In genomic region chrX:9295518-9295917, dm6 we compare ENCODE assay signal across 1 fruit fly cellular context.
A peak's percentile ranks its signal among the peaks of the same experiment; 100 is the strongest.
TF ChIP-seq lines count a peak whose summit lies in the region.

No protein-coding gene starts in this region.

TF ChIP-seq in whole organism, embryonic, 481 proteins besides CTCF, POLR2A, EP300 and RAD21 (continued from another document and continues in another):
- TF ChIP-seq CG1233 (GFP tag; optimal IDR thresholded peaks at IDR 0.05; lab: Kevin White, UChicago): no peak
- no peak for TF ChIP-seq Hr78 (GFP tag; optimal IDR thresholded peaks at IDR 0.05; lab: Kevin White, UChicago)
- TF ChIP-seq fu2 (GFP tag; optimal IDR thresholded peaks at IDR 0.05; lab: Kevin White, UChicago): no peak
- TF ChIP-seq CG1647 (GFP tag; optimal IDR thresholded peaks at IDR 0.05; lab: Kevin White, UChicago): no peak
- no peak for TF ChIP-seq MBD-R2 (GFP tag; IDR thresholded peaks at IDR 0.05; lab: Robert Waterston, UW)
- TF ChIP-seq CG17186 (GFP tag; optimal IDR thresholded peaks at IDR 0.05; lab: Kevin White, UChicago): no peak
- no peak for TF ChIP-seq GATAe (GFP tag; conservative IDR thresholded peaks at IDR 0.05; lab: Robert Waterston, UW)
- peak; percentile 1 for TF ChIP-seq CG2875 (GFP tag; optimal IDR thresholded peaks at IDR 0.05; lab: Kevin White, UChicago)
- no peak for TF ChIP-seq lov (optimal IDR thresholded peaks at IDR 0.05; lab: Kevin White, UChicago)
- no peak for TF ChIP-seq lov (GFP tag; IDR thresholded peaks at IDR 0.05; lab: Robert Waterston, UW)
- TF ChIP-seq CG14050 (GFP tag; IDR thresholded peaks at IDR 0.05; lab: Robert Waterston, UW): no peak
- TF ChIP-seq CG10209 (GFP tag; optimal IDR thresholded peaks at IDR 0.05; lab: Kevin White, UChicago): no peak
- no peak for TF ChIP-seq HLH54F (GFP tag; optimal IDR thresholded peaks at IDR 0.05; lab: Kevin White, UChicago)
- no peak for TF ChIP-seq chn (GFP tag; optimal IDR thresholded peaks at IDR 0.05; lab: Kevin White, UChicago)
- TF ChIP-seq Fer2 (tag; optimal IDR thresholded peaks at IDR 0.05; lab: Kevin White, UChicago): no peak
- no peak for TF ChIP-seq Scr (GFP tag; IDR thresholded peaks at IDR 0.05; lab: Robert Waterston, UW; ENCODE audit: partially characterized antibody)
- TF ChIP-seq exex (tag; optimal IDR thresholded peaks at IDR 0.05; lab: Kevin White, UChicago): no peak
- TF ChIP-seq dimm (GFP tag; IDR thresholded peaks at IDR 0.05; lab: Robert Waterston, UW): no peak
- TF ChIP-seq sug (tag; optimal IDR thresholded peaks at IDR 0.05; lab: Kevin White, UChicago): no peak
- no peak for TF ChIP-seq bcd (GFP tag; optimal IDR thresholded peaks at IDR 0.05; lab: Kevin White, UChicago)
- TF ChIP-seq CG10274 (GFP tag; optimal IDR thresholded peaks at IDR 0.05; lab: Kevin White, UChicago): no peak
- TF ChIP-seq gcm2 (GFP tag; optimal IDR thresholded peaks at IDR 0.05; lab: Kevin White, UChicago): no peak
- no peak for TF ChIP-seq CG11456 (GFP tag; IDR thresholded peaks at IDR 0.05; lab: Robert Waterston, UW)
- TF ChIP-seq bowl (GFP tag; IDR thresholded peaks at IDR 0.05; lab: Robert Waterston, UW): no peak
- TF ChIP-seq CG7556 (GFP tag; optimal IDR thresholded peaks at IDR 0.05; lab: Kevin White, UChicago): no peak
- TF ChIP-seq slbo (GFP tag; IDR thresholded peaks at IDR 0.05; lab: Robert Waterston, UW): no peak
- no peak for TF ChIP-seq CG2116 (GFP tag; optimal IDR thresholded peaks at IDR 0.05; lab: Kevin White, UChicago)
- TF ChIP-seq ci (GFP tag; IDR thresholded peaks at IDR 0.05; lab: Robert Waterston, UW): peak; percentile 57; the same call in 1 of the 3 replicates
- TF ChIP-seq sisA (GFP tag; IDR thresholded peaks at IDR 0.05; lab: Robert Waterston, UW): peak; percentile 26; the same call in 1 of the 2 replicates
- TF ChIP-seq Adf1 (GFP tag; IDR thresholded peaks at IDR 0.05; lab: Robert Waterston, UW): no peak
- TF ChIP-seq YL-1 (GFP tag; optimal IDR thresholded peaks at IDR 0.05; lab: Kevin White, UChicago): no peak
- no peak for TF ChIP-seq CG8944 (GFP tag; optimal IDR thresholded peaks at IDR 0.05; lab: Kevin White, UChicago)
- TF ChIP-seq CG30431 (GFP tag; optimal IDR thresholded peaks at IDR 0.05; lab: Kevin White, UChicago): peak; percentile 14
- no peak for TF ChIP-seq Sry-δ (GFP tag; optimal IDR thresholded peaks at IDR 0.05; lab: Kevin White, UChicago)
- no peak for TF ChIP-seq btn (GFP tag; optimal IDR thresholded peaks at IDR 0.05; lab: Kevin White, UChicago)
- TF ChIP-seq repo (GFP tag; optimal IDR thresholded peaks at IDR 0.05; lab: Kevin White, UChicago): no peak
- TF ChIP-seq seq (GFP tag; IDR thresholded peaks at IDR 0.05; lab: Robert Waterston, UW): no peak
- TF ChIP-seq cwo (GFP tag; optimal IDR thresholded peaks at IDR 0.05; lab: Kevin White, UChicago): no peak
- TF ChIP-seq Hmr (GFP tag; optimal IDR thresholded peaks at IDR 0.05; lab: Kevin White, UChicago): no peak
- TF ChIP-seq CG4360 (GFP tag; IDR thresholded peaks at IDR 0.05; lab: Robert Waterston, UW): no peak
- peak; percentile 56; the same call in 1 of the 2 replicates for TF ChIP-seq CG17328 (GFP tag; IDR thresholded peaks at IDR 0.05; lab: Robert Waterston, UW)
- no peak for TF ChIP-seq CG31441 (GFP tag; IDR thresholded peaks at IDR 0.05; lab: Robert Waterston, UW)
- no peak for TF ChIP-seq Hey (tag; optimal IDR thresholded peaks at IDR 0.05; lab: Kevin White, UChicago)
- TF ChIP-seq MTF-1 (GFP tag; optimal IDR thresholded peaks at IDR 0.05; lab: Kevin White, UChicago; ENCODE audit: borderline replicate concordance): no peak
- TF ChIP-seq CG9932 (GFP tag; IDR thresholded peaks at IDR 0.05; lab: Robert Waterston, UW): no peak
- TF ChIP-seq peb (GFP tag; IDR thresholded peaks at IDR 0.05; lab: Robert Waterston, UW): no peak
- TF ChIP-seq pnt (GFP tag; optimal IDR thresholded peaks at IDR 0.05; lab: Kevin White, UChicago): peak; percentile 11
- TF ChIP-seq zen (tag; optimal IDR thresholded peaks at IDR 0.05; lab: Kevin White, UChicago): no peak
- peak; percentile 31 for TF ChIP-seq CG7839 (tag; optimal IDR thresholded peaks at IDR 0.05; lab: Kevin White, UChicago)
- no peak; the same call in 1 of the 2 replicates for TF ChIP-seq CG8765 (GFP tag; IDR thresholded peaks at IDR 0.05; lab: Robert Waterston, UW)
- TF ChIP-seq CG2202 (tag; optimal IDR thresholded peaks at IDR 0.05; lab: Kevin White, UChicago): no peak
- TF ChIP-seq dysf (GFP tag; IDR thresholded peaks at IDR 0.05; lab: Robert Waterston, UW): peak; percentile 46; the same call in 1 of the 3 replicates
- TF ChIP-seq az2 (GFP tag; optimal IDR thresholded peaks at IDR 0.05; lab: Kevin White, UChicago): peak; percentile 23
- TF ChIP-seq Sin3A (optimal IDR thresholded peaks at IDR 0.05; lab: Kevin White, UChicago): no peak
- no peak for TF ChIP-seq zfh2 (GFP tag; optimal IDR thresholded peaks at IDR 0.05; lab: Kevin White, UChicago)
- TF ChIP-seq Lhr (GFP tag; optimal IDR thresholded peaks at IDR 0.05; lab: Kevin White, UChicago): no peak
- TF ChIP-seq CG13123 (GFP tag; optimal IDR thresholded peaks at IDR 0.05; lab: Kevin White, UChicago): no peak
- TF ChIP-seq sob (GFP tag; IDR thresholded peaks at IDR 0.05; lab: Robert Waterston, UW): no peak
- TF ChIP-seq kah (GFP tag; optimal IDR thresholded peaks at IDR 0.05; lab: Kevin White, UChicago): no peak
- TF ChIP-seq CG2712 (tag; optimal IDR thresholded peaks at IDR 0.05; lab: Kevin White, UChicago): peak; percentile 57
- TF ChIP-seq CG8281 (tag; optimal IDR thresholded peaks at IDR 0.05; lab: Kevin White, UChicago): no peak
- TF ChIP-seq amos (GFP tag; IDR thresholded peaks at IDR 0.05; lab: Robert Waterston, UW; ENCODE audit: partially characterized antibody): no peak
- TF ChIP-seq vnd (GFP tag; IDR thresholded peaks at IDR 0.05; lab: Robert Waterston, UW; ENCODE audit: partially characterized antibody): no peak
- TF ChIP-seq yki (optimal IDR thresholded peaks at IDR 0.05; lab: Kevin White, UChicago): no peak
- TF ChIP-seq Fer3 (tag; optimal IDR thresholded peaks at IDR 0.05; lab: Kevin White, UChicago): no peak
- TF ChIP-seq ro (GFP tag; IDR thresholded peaks at IDR 0.05; lab: Robert Waterston, UW): no peak
- TF ChIP-seq lola (GFP tag; optimal IDR thresholded peaks at IDR 0.05; lab: Kevin White, UChicago): peak in 1 of 3 experiments; percentile 51
- peak; percentile 0 for TF ChIP-seq CoRest (tag; optimal IDR thresholded peaks at IDR 0.05; lab: Kevin White, UChicago)
- TF ChIP-seq gsb-n (tag; optimal IDR thresholded peaks at IDR 0.05; lab: Kevin White, UChicago): no peak
- TF ChIP-seq Nf-YA (GFP tag; IDR thresholded peaks at IDR 0.05; lab: Robert Waterston, UW): no peak
- no peak for TF ChIP-seq disco-r (GFP tag; optimal IDR thresholded peaks at IDR 0.05; lab: Kevin White, UChicago)
- peak; percentile 61 for TF ChIP-seq dmrt11E (tag; optimal IDR thresholded peaks at IDR 0.05; lab: Kevin White, UChicago)
- no peak for TF ChIP-seq CG31365 (tag; optimal IDR thresholded peaks at IDR 0.05; lab: Kevin White, UChicago)
- no peak for TF ChIP-seq CG18764 (GFP tag; optimal IDR thresholded peaks at IDR 0.05; lab: Kevin White, UChicago)
- TF ChIP-seq CG10462 (GFP tag; optimal IDR thresholded peaks at IDR 0.05; lab: Kevin White, UChicago): no peak
- peak; percentile 19 for TF ChIP-seq CG16815 (GFP tag; optimal IDR thresholded peaks at IDR 0.05; lab: Kevin White, UChicago)
- TF ChIP-seq CG12104 (GFP tag; optimal IDR thresholded peaks at IDR 0.05; lab: Kevin White, UChicago): no peak
- TF ChIP-seq pzg (GFP tag; optimal IDR thresholded peaks at IDR 0.05; lab: Kevin White, UChicago): no peak
- TF ChIP-seq CHES-1-like (GFP tag; optimal IDR thresholded peaks at IDR 0.05; lab: Kevin White, UChicago): no peak
- TF ChIP-seq Chrac-16 (GFP tag; optimal IDR thresholded peaks at IDR 0.05; lab: Kevin White, UChicago): peak; percentile 6
- TF ChIP-seq Hr3 (GFP tag; optimal IDR thresholded peaks at IDR 0.05; lab: Kevin White, UChicago): no peak
- no peak for TF ChIP-seq CG17568 (GFP tag; optimal IDR thresholded peaks at IDR 0.05; lab: Kevin White, UChicago)
- peak; percentile 36 for TF ChIP-seq Oli (tag; optimal IDR thresholded peaks at IDR 0.05; lab: Kevin White, UChicago)
- TF ChIP-seq CG2678 (tag; optimal IDR thresholded peaks at IDR 0.05; lab: Kevin White, UChicago): no peak
- TF ChIP-seq nom (GFP tag; optimal IDR thresholded peaks at IDR 0.05; lab: Kevin White, UChicago): no peak
- TF ChIP-seq CG8924 (tag; optimal IDR thresholded peaks at IDR 0.05; lab: Kevin White, UChicago): no peak
- TF ChIP-seq sr (GFP tag; IDR thresholded peaks at IDR 0.05; lab: Robert Waterston, UW): no peak
- no peak for TF ChIP-seq CG14014 (GFP tag; IDR thresholded peaks at IDR 0.05; lab: Robert Waterston, UW)
- TF ChIP-seq H2.0 (GFP tag; IDR thresholded peaks at IDR 0.05; lab: Robert Waterston, UW): peak; percentile 10; the same call in 1 of the 2 replicates
- TF ChIP-seq Vsx1 (GFP tag; optimal IDR thresholded peaks at IDR 0.05; lab: Kevin White, UChicago): no peak
- TF ChIP-seq CG10654 (GFP tag; optimal IDR thresholded peaks at IDR 0.05; lab: Kevin White, UChicago): no peak
- no peak for TF ChIP-seq CG7786 (GFP tag; optimal IDR thresholded peaks at IDR 0.05; lab: Kevin White, UChicago)
- no peak for TF ChIP-seq abd-A (tag; optimal IDR thresholded peaks at IDR 0.05; lab: Kevin White, UChicago)
- TF ChIP-seq ERR (GFP tag; optimal IDR thresholded peaks at IDR 0.05; lab: Kevin White, UChicago): no peak
- TF ChIP-seq NFAT (GFP tag; IDR thresholded peaks at IDR 0.05; lab: Robert Waterston, UW): no peak
- no peak for TF ChIP-seq CG2120 (GFP tag; optimal IDR thresholded peaks at IDR 0.05; lab: Kevin White, UChicago)
- no peak for TF ChIP-seq ase (GFP tag; IDR thresholded peaks at IDR 0.05; lab: Robert Waterston, UW)
- TF ChIP-seq eve (GFP tag; optimal IDR thresholded peaks at IDR 0.05; lab: Kevin White, UChicago): no peak
- no peak for TF ChIP-seq Bdp1 (GFP tag; optimal IDR thresholded peaks at IDR 0.05; lab: Kevin White, UChicago)
- TF ChIP-seq CG3726 (GFP tag; IDR thresholded peaks at IDR 0.05; lab: Robert Waterston, UW): no peak
- TF ChIP-seq HLH4C (GFP tag; IDR thresholded peaks at IDR 0.05; lab: Robert Waterston, UW; ENCODE audit: partially characterized antibody): no peak
- TF ChIP-seq CG10147 (GFP tag; optimal IDR thresholded peaks at IDR 0.05; lab: Kevin White, UChicago): no peak
- TF ChIP-seq Six4 (GFP tag; optimal IDR thresholded peaks at IDR 0.05; lab: Kevin White, UChicago): no peak
- no peak for TF ChIP-seq Deaf1 (tag; optimal IDR thresholded peaks at IDR 0.05; lab: Kevin White, UChicago)
- TF ChIP-seq kay (GFP tag; optimal IDR thresholded peaks at IDR 0.05; lab: Kevin White, UChicago): no peak
- no peak for TF ChIP-seq Rx (GFP tag; IDR thresholded peaks at IDR 0.05; lab: Robert Waterston, UW)
- no peak for TF ChIP-seq ATbp (GFP tag; optimal IDR thresholded peaks at IDR 0.05; lab: Kevin White, UChicago)
- TF ChIP-seq CG13775 (GFP tag; optimal IDR thresholded peaks at IDR 0.05; lab: Kevin White, UChicago): peak; percentile 1
- TF ChIP-seq CG34422 (GFP tag; IDR thresholded peaks at IDR 0.05; lab: Robert Waterston, UW): 0 out of 3 replicates have a peak, but pooled peaks have one; percentile 25
- TF ChIP-seq gfzf (GFP tag; optimal IDR thresholded peaks at IDR 0.05; lab: Kevin White, UChicago): no peak
- no peak for TF ChIP-seq mld (GFP tag; IDR thresholded peaks at IDR 0.05; lab: Robert Waterston, UW; ENCODE audit: partially characterized antibody)
- TF ChIP-seq Camta (GFP tag; optimal IDR thresholded peaks at IDR 0.05; lab: Kevin White, UChicago): no peak
- peak; percentile 72 for TF ChIP-seq vvl (GFP tag; IDR thresholded peaks at IDR 0.05; lab: Robert Waterston, UW)
- TF ChIP-seq org-1 (GFP tag; optimal IDR thresholded peaks at IDR 0.05; lab: Kevin White, UChicago): no peak
- peak; percentile 15 for TF ChIP-seq CG17829 (tag; optimal IDR thresholded peaks at IDR 0.05; lab: Kevin White, UChicago)
- no peak for TF ChIP-seq CG7372 (GFP tag; IDR thresholded peaks at IDR 0.05; lab: Robert Waterston, UW)
- TF ChIP-seq chif (GFP tag; optimal IDR thresholded peaks at IDR 0.05; lab: Kevin White, UChicago): peak in 1 of 2 experiments; percentile 29
- no peak; the same call in 1 of the 2 replicates for TF ChIP-seq CG10366 (GFP tag; IDR thresholded peaks at IDR 0.05; lab: Robert Waterston, UW)
- no peak for TF ChIP-seq Gsc (GFP tag; IDR thresholded peaks at IDR 0.05; lab: Robert Waterston, UW)
- peak; percentile 72 for TF ChIP-seq Ets65A (GFP tag; lab: Kevin White, UChicago)
- TF ChIP-seq tx (GFP tag; optimal IDR thresholded peaks at IDR 0.05; lab: Kevin White, UChicago): no peak
- TF ChIP-seq CG7357 (GFP tag; IDR thresholded peaks at IDR 0.05; lab: Robert Waterston, UW): no peak
- TF ChIP-seq Tbp (GFP tag; optimal IDR thresholded peaks at IDR 0.05; lab: Kevin White, UChicago): no peak
- no peak for TF ChIP-seq fd64A (GFP tag; optimal IDR thresholded peaks at IDR 0.05; lab: Kevin White, UChicago)
- TF ChIP-seq tio (GFP tag; optimal IDR thresholded peaks at IDR 0.05; lab: Kevin White, UChicago): no peak
- peak; percentile 3 for TF ChIP-seq Spps (tag; optimal IDR thresholded peaks at IDR 0.05; lab: Kevin White, UChicago)
- TF ChIP-seq sc (optimal IDR thresholded peaks at IDR 0.05; lab: Kevin White, UChicago): no peak
- peak; percentile 9 for TF ChIP-seq sc (GFP tag; optimal IDR thresholded peaks at IDR 0.05; lab: Kevin White, UChicago)
- TF ChIP-seq pum (GFP tag; optimal IDR thresholded peaks at IDR 0.05; lab: Kevin White, UChicago): no peak
- TF ChIP-seq E2f1 (GFP tag; IDR thresholded peaks at IDR 0.05; lab: Robert Waterston, UW): peak; percentile 29; the same call in 1 of the 2 replicates
- TF ChIP-seq Hsf (GFP tag; optimal IDR thresholded peaks at IDR 0.05; lab: Kevin White, UChicago): peak; percentile 4
- no peak for TF ChIP-seq CG6791 (GFP tag; IDR thresholded peaks at IDR 0.05; lab: Robert Waterston, UW; ENCODE audit: partially characterized antibody)
- TF ChIP-seq ken (GFP tag; IDR thresholded peaks at IDR 0.05; lab: Robert Waterston, UW): peak; percentile 37; the same call in 1 of the 3 replicates
- no peak for TF ChIP-seq CG31224 (GFP tag; IDR thresholded peaks at IDR 0.05; lab: Robert Waterston, UW)
- no peak for TF ChIP-seq salm (tag; optimal IDR thresholded peaks at IDR 0.05; lab: Kevin White, UChicago)
- no peak for TF ChIP-seq CG8359 (GFP tag; optimal IDR thresholded peaks at IDR 0.05; lab: Kevin White, UChicago; ENCODE audit: borderline replicate concordance)
- no peak for TF ChIP-seq knrl (GFP tag; IDR thresholded peaks at IDR 0.05; lab: Robert Waterston, UW; ENCODE audit: partially characterized antibody)
- no peak for TF ChIP-seq scrt (GFP tag; optimal IDR thresholded peaks at IDR 0.05; lab: Kevin White, UChicago)
